4 worm cellular contexts compared by ENCODE assay signal in the genomic region with DNA sequence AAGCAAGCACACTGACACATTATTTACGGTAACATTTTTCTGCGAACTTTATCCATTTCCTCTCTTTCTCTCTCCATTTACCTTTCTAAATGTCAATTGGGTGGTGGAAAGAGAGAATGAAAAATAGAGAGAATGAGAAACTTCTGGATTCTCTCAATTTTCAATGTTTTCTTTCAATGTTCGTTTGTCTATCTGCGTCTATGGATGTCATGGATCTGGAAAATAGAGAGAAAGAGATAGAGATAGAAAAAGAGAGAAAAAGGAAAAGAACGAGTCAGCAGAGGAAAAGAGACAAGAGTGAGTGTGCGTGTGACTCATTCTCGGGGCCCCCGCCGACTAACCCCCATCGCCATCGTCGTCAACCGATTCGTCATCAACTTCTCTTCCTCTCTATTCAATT.
TF ChIP-seq lines count a peak whose summit lies in the region.

A gene (plus strand): TSS at position 307 of the 400 bp plus-strand sequence.

TF ChIP-seq in whole organism, L2 larva, 48 proteins besides CTCF, POLR2A, EP300 and RAD21 (continues in another document):
- TF ChIP-seq nhr-10 (tag; optimal IDR thresholded peaks at IDR 0.05; lab: Kevin White, UChicago) (no peak), aly-2 (tag; optimal IDR thresholded peaks at IDR 0.05; lab: Kevin White, UChicago) (no peak), blmp-1 (tag; optimal IDR thresholded peaks at IDR 0.05; lab: Kevin White, UChicago; ENCODE audit: insufficient read depth) (peak; percentile 67), mbf-1 (tag; optimal IDR thresholded peaks at IDR 0.05; lab: Kevin White, UChicago) (no peak), alr-1 (tag; optimal IDR thresholded peaks at IDR 0.05; lab: Kevin White, UChicago) (no peak), ztf-1 (GFP tag; conservative IDR thresholded peaks at IDR 0.05; lab: Robert Waterston, UW) (no peak), sma-9 (GFP tag; optimal IDR thresholded peaks at IDR 0.05; lab: Kevin White, UChicago) (peak; percentile 84), sma-9 (tag; optimal IDR thresholded peaks at IDR 0.05; lab: Kevin White, UChicago) (no peak), elt-3 (tag; optimal IDR thresholded peaks at IDR 0.05; lab: Kevin White, UChicago) (no peak), snpc-4 (tag; optimal IDR thresholded peaks at IDR 0.05; lab: Kevin White, UChicago) (peak; percentile 43), sma-3 (GFP tag; optimal IDR thresholded peaks at IDR 0.05; lab: Kevin White, UChicago) (peak; percentile 94), ceh-82 (tag; optimal IDR thresholded peaks at IDR 0.05; lab: Kevin White, UChicago) (peak; percentile 18), nhr-11 (tag; optimal IDR thresholded peaks at IDR 0.05; lab: Kevin White, UChicago) (no peak), fos-1 (tag; optimal IDR thresholded peaks at IDR 0.05; lab: Kevin White, UChicago) (peak; percentile 100), sem-4 (tag; optimal IDR thresholded peaks at IDR 0.05; lab: Kevin White, UChicago) (peak; percentile 88), lsy-2 (tag; optimal IDR thresholded peaks at IDR 0.05; lab: Kevin White, UChicago) (peak; percentile 68 to 91), ztf-4 (tag; optimal IDR thresholded peaks at IDR 0.05; lab: Kevin White, UChicago) (peak; percentile 94), unc-39 (tag; optimal IDR thresholded peaks at IDR 0.05; lab: Kevin White, UChicago) (no peak), egl-27 (tag; optimal IDR thresholded peaks at IDR 0.05; lab: Kevin White, UChicago) (peak; percentile 90), elt-1 (tag; optimal IDR thresholded peaks at IDR 0.05; lab: Kevin White, UChicago) (no peak), lin-13 (GFP tag; optimal IDR thresholded peaks at IDR 0.05; lab: Kevin White, UChicago) (peak; percentile 73), nhr-21 (tag; optimal IDR thresholded peaks at IDR 0.05; lab: Kevin White, UChicago) (peak; percentile 93)

TF ChIP-seq in whole organism, L4 larva, 104 proteins besides CTCF, POLR2A, EP300 and RAD21 (continues in another document):
- peak; percentile 41 for TF ChIP-seq set-16 (GFP tag; IDR thresholded peaks at IDR 0.05; lab: Robert Waterston, UW)
- peak in 1 of 2 experiments; percentile 100 for TF ChIP-seq unc-62 (GFP tag; optimal IDR thresholded peaks at IDR 0.05 in 1 of 2; lab: Kevin White, UChicago)
- TF ChIP-seq unc-62 (tag; optimal IDR thresholded peaks at IDR 0.05; lab: Kevin White, UChicago): no peak
- TF ChIP-seq nhr-42 (GFP tag; IDR thresholded peaks at IDR 0.05; lab: Robert Waterston, UW): no peak
- no peak for TF ChIP-seq Y48G9A.11 (GFP tag; IDR thresholded peaks at IDR 0.05; lab: Robert Waterston, UW)
- TF ChIP-seq ZK546.5 (tag; optimal IDR thresholded peaks at IDR 0.05; lab: Kevin White, UChicago): no peak
- no peak for TF ChIP-seq Y75B8A.6 (GFP tag; IDR thresholded peaks at IDR 0.05; lab: Robert Waterston, UW)
- TF ChIP-seq hmg-1.1 (GFP tag; IDR thresholded peaks at IDR 0.05; lab: Robert Waterston, UW): peak; percentile 67; the same call in 1 of the 2 replicates
- TF ChIP-seq zip-2 (tag; optimal IDR thresholded peaks at IDR 0.05; lab: Kevin White, UChicago): peak; percentile 17
- TF ChIP-seq hlh-30 (tag; optimal IDR thresholded peaks at IDR 0.05; lab: Kevin White, UChicago; ENCODE audit: insufficient read depth): peak; percentile 95
- peak; percentile 83 for TF ChIP-seq rbr-2 (tag; optimal IDR thresholded peaks at IDR 0.05; lab: Kevin White, UChicago)
- peak; percentile 47 for TF ChIP-seq mes-2 (tag; optimal IDR thresholded peaks at IDR 0.05; lab: Kevin White, UChicago; ENCODE audit: poor library complexity, severe bottlenecking)
- TF ChIP-seq tra-1 (GFP tag; IDR thresholded peaks at IDR 0.05; lab: Robert Waterston, UW): peak; percentile 60; the same call in 1 of the 2 replicates
- peak; percentile 39 for TF ChIP-seq ctbp-1 (GFP tag; IDR thresholded peaks at IDR 0.05; lab: Robert Waterston, UW)
- no peak for TF ChIP-seq ztf-11 (tag; optimal IDR thresholded peaks at IDR 0.05; lab: Kevin White, UChicago)
- no peak for TF ChIP-seq T26A8.4 (GFP tag; IDR thresholded peaks at IDR 0.05; lab: Robert Waterston, UW)
- TF ChIP-seq hif-1 (tag; optimal IDR thresholded peaks at IDR 0.05; lab: Kevin White, UChicago): peak in 1 of 2 experiments; percentile 57
- TF ChIP-seq mep-1 (tag; optimal IDR thresholded peaks at IDR 0.05; lab: Kevin White, UChicago): peak; percentile 93
- peak; percentile 45 for TF ChIP-seq nhr-25 (tag; optimal IDR thresholded peaks at IDR 0.05; lab: Kevin White, UChicago; ENCODE audit: borderline replicate concordance, insufficient read depth)
- TF ChIP-seq mdt-29 (GFP tag; IDR thresholded peaks at IDR 0.05; lab: Robert Waterston, UW): 0 out of 2 replicates have a peak, but pooled peaks have one; percentile 40
- TF ChIP-seq hlh-11 (tag; optimal IDR thresholded peaks at IDR 0.05; lab: Kevin White, UChicago): peak; percentile 91

TF ChIP-seq in whole organism, late embryonic, 69 proteins besides CTCF, POLR2A, EP300 and RAD21:
- TF ChIP-seq pat-9 (tag; optimal IDR thresholded peaks at IDR 0.05; lab: Kevin White, UChicago) (no peak), fkh-6 (tag; optimal IDR thresholded peaks at IDR 0.05; lab: Kevin White, UChicago) (no peak), K09A11.1 (tag; optimal IDR thresholded peaks at IDR 0.05; lab: Kevin White, UChicago; ENCODE audit: insufficient read depth) (peak; percentile 46), dve-1 (tag; optimal IDR thresholded peaks at IDR 0.05; lab: Kevin White, UChicago) (peak; percentile 72), che-1 (tag; optimal IDR thresholded peaks at IDR 0.05; lab: Kevin White, UChicago) (no peak), ceh-48 (tag; optimal IDR thresholded peaks at IDR 0.05; lab: Kevin White, UChicago) (no peak), unc-55 (GFP tag; optimal IDR thresholded peaks at IDR 0.05; lab: Kevin White, UChicago) (peak; percentile 64), nhr-232 (tag; optimal IDR thresholded peaks at IDR 0.05; lab: Kevin White, UChicago) (no peak), pha-4 (tag; optimal IDR thresholded peaks at IDR 0.05; lab: Kevin White, UChicago) (no peak), ceh-34 (tag; optimal IDR thresholded peaks at IDR 0.05; lab: Kevin White, UChicago) (peak; percentile 19), unc-42 (tag; optimal IDR thresholded peaks at IDR 0.05; lab: Kevin White, UChicago) (peak; percentile 57), hlh-30 (tag; optimal IDR thresholded peaks at IDR 0.05; lab: Kevin White, UChicago; ENCODE audit: insufficient read depth) (peak; percentile 61), ets-4 (tag; optimal IDR thresholded peaks at IDR 0.05; lab: Kevin White, UChicago) (peak; percentile 65), ceh-18 (tag; optimal IDR thresholded peaks at IDR 0.05; lab: Kevin White, UChicago) (peak; percentile 80), madf-2 (tag; optimal IDR thresholded peaks at IDR 0.05; lab: Kevin White, UChicago) (peak; percentile 18), nfya-1 (tag; optimal IDR thresholded peaks at IDR 0.05; lab: Kevin White, UChicago) (peak; percentile 75), rnt-1 (tag; optimal IDR thresholded peaks at IDR 0.05; lab: Kevin White, UChicago) (peak; percentile 55), tbx-2 (tag; optimal IDR thresholded peaks at IDR 0.05; lab: Kevin White, UChicago) (peak; percentile 58), ceh-31 (tag; optimal IDR thresholded peaks at IDR 0.05; lab: Kevin White, UChicago) (peak; percentile 71), sox-2 (GFP tag; IDR thresholded peaks at IDR 0.05; lab: Robert Waterston, UW) (no peak), pros-1 (tag; optimal IDR thresholded peaks at IDR 0.05; lab: Kevin White, UChicago) (peak; percentile 44), C38D4.7 (GFP tag; optimal IDR thresholded peaks at IDR 0.05; lab: Kevin White, UChicago) (no peak), ref-2 (tag; optimal IDR thresholded peaks at IDR 0.05; lab: Kevin White, UChicago) (peak; percentile 9)

TF ChIP-seq in whole organism, mixed stage, embryonic, 35 proteins besides CTCF, POLR2A, EP300 and RAD21 (continues in another document):
- TF ChIP-seq lin-32 (GFP tag; optimal IDR thresholded peaks at IDR 0.05; lab: Kevin White, UChicago) (no peak), nhr-12 (tag; optimal IDR thresholded peaks at IDR 0.05; lab: Kevin White, UChicago) (no peak), snpc-4 (tag; optimal IDR thresholded peaks at IDR 0.05; lab: Kevin White, UChicago) (no peak), ces-1 (GFP tag; optimal IDR thresholded peaks at IDR 0.05; lab: Kevin White, UChicago) (peak; percentile 76), sem-2 (GFP tag; optimal IDR thresholded peaks at IDR 0.05; lab: Kevin White, UChicago) (no peak), ztf-11 (tag; optimal IDR thresholded peaks at IDR 0.05; lab: Kevin White, UChicago) (no peak), elt-3 (tag; optimal IDR thresholded peaks at IDR 0.05; lab: Kevin White, UChicago) (no peak), sptf-1 (tag; optimal IDR thresholded peaks at IDR 0.05; lab: Kevin White, UChicago) (no peak), nhr-76 (tag; optimal IDR thresholded peaks at IDR 0.05; lab: Kevin White, UChicago) (no peak), tbx-8 (GFP tag; optimal IDR thresholded peaks at IDR 0.05; lab: Kevin White, UChicago) (no peak), nhr-2 (tag; optimal IDR thresholded peaks at IDR 0.05; lab: Kevin White, UChicago) (no peak), blmp-1 (tag; optimal IDR thresholded peaks at IDR 0.05; lab: Kevin White, UChicago) (no peak), unc-39 (tag; optimal IDR thresholded peaks at IDR 0.05; lab: Kevin White, UChicago) (no peak), ceh-43 (GFP tag; optimal IDR thresholded peaks at IDR 0.05; lab: Kevin White, UChicago) (no peak), mls-2 (tag; optimal IDR thresholded peaks at IDR 0.05; lab: Kevin White, UChicago) (peak; percentile 32), pha-4 (tag; optimal IDR thresholded peaks at IDR 0.05; lab: Kevin White, UChicago) (peak; percentile 35), ceh-83 (GFP tag; optimal IDR thresholded peaks at IDR 0.05; lab: Kevin White, UChicago) (no peak), mep-1 (tag; optimal IDR thresholded peaks at IDR 0.05; lab: Kevin White, UChicago) (peak; percentile 19), nhr-28 (tag; optimal IDR thresholded peaks at IDR 0.05; lab: Kevin White, UChicago) (no peak), unc-62 (GFP tag; optimal IDR thresholded peaks at IDR 0.05; lab: Kevin White, UChicago) (peak; percentile 89), ham-2 (GFP tag; optimal IDR thresholded peaks at IDR 0.05; lab: Kevin White, UChicago) (no peak), unc-120 (tag; optimal IDR thresholded peaks at IDR 0.05; lab: Kevin White, UChicago; ENCODE audit: poor library complexity, severe bottlenecking) (peak; percentile 83), lin-13 (tag; optimal IDR thresholded peaks at IDR 0.05; lab: Kevin White, UChicago) (no peak), mab-5 (tag; optimal IDR thresholded peaks at IDR 0.05; lab: Kevin White, UChicago) (no peak), ceh-39 (tag; optimal IDR thresholded peaks at IDR 0.05; lab: Kevin White, UChicago) (no peak), elt-1 (tag; optimal IDR thresholded peaks at IDR 0.05; lab: Kevin White, UChicago; ENCODE audit: borderline replicate concordance, insufficient read depth) (no peak), bed-3 (GFP tag; optimal IDR thresholded peaks at IDR 0.05; lab: Kevin White, UChicago) (no peak), flh-1 (GFP tag; optimal IDR thresholded peaks at IDR 0.05; lab: Kevin White, UChicago) (no peak), lsy-2 (tag; optimal IDR thresholded peaks at IDR 0.05; lab: Kevin White, UChicago) (peak; percentile 48)
